Worm (Caenorhabditis elegans): ENCODE results near the gene vps-33.2.

vps-33.2 gene

ce11 chrII:6619007-6619406 is 18.0 kb downstream of the vps-33.2 start:
- TF ChIP-seq D1046.2 (GFP tag; IDR thresholded peaks at IDR 0.05) (no peak), dpl-1 (GFP tag; optimal IDR thresholded peaks at IDR 0.05) (no peak), aha-1 (tag) (peak; percentile 23), madf-5 (GFP tag; IDR thresholded peaks at IDR 0.05) (no peak), F26F4.8 (GFP tag; conservative IDR thresholded peaks at IDR 0.05) (no peak), cey-2 (tag; optimal IDR thresholded peaks at IDR 0.05; ENCODE audit: borderline replicate concordance, insufficient read depth) (peak; percentile 19), ama-1 (optimal IDR thresholded peaks at IDR 0.05) (no peak), dve-1 (tag; optimal IDR thresholded peaks at IDR 0.05; ENCODE audit: insufficient read depth) (no peak), T20F7.1 (GFP tag; optimal IDR thresholded peaks at IDR 0.05) (no peak), mdl-1 (tag; optimal IDR thresholded peaks at IDR 0.05) (peak in 1 of 2 experiments; percentile 18), hlh-11 (tag; optimal IDR thresholded peaks at IDR 0.05) (peak; percentile 19), snpc-1.2 (GFP tag; IDR thresholded peaks at IDR 0.05) (no peak), nhr-28 (tag; optimal IDR thresholded peaks at IDR 0.05) (peak; percentile 37), arid-1 (GFP tag; conservative IDR thresholded peaks at IDR 0.05) (no peak), unc-62 (GFP tag; optimal IDR thresholded peaks at IDR 0.05 in 1 of 2) (peak in 1 of 2 experiments; percentile 39), unc-62 (tag; optimal IDR thresholded peaks at IDR 0.05) (no peak), nhr-10 (tag; optimal IDR thresholded peaks at IDR 0.05) (no peak), tra-1 (GFP tag; IDR thresholded peaks at IDR 0.05) (0 out of 2 replicates have a peak, but pooled peaks have one; percentile 38)

ce11 chrII:6621886-6622285 is 20.9 kb downstream of the vps-33.2 start, which contains the start of gene F54H5.3:
F54H5.3 (plus strand) TSS chrII:6622186.
- TF ChIP-seq madf-5 (GFP tag; IDR thresholded peaks at IDR 0.05) (no peak), T26A8.4 (GFP tag; IDR thresholded peaks at IDR 0.05) (no peak), hmg-1.1 (GFP tag; IDR thresholded peaks at IDR 0.05) (no peak), gei-8 (GFP tag; optimal IDR thresholded peaks at IDR 0.05) (no peak), F26F4.8 (GFP tag; conservative IDR thresholded peaks at IDR 0.05) (no peak), zip-11 (GFP tag; IDR thresholded peaks at IDR 0.05) (no peak), nhr-10 (tag; optimal IDR thresholded peaks at IDR 0.05) (no peak), egl-27 (tag; optimal IDR thresholded peaks at IDR 0.05) (no peak), Y105C5A.15 (GFP tag; IDR thresholded peaks at IDR 0.05) (no peak), lin-13 (GFP tag; optimal IDR thresholded peaks at IDR 0.05) (no peak), lin-39 (tag; optimal IDR thresholded peaks at IDR 0.05) (no peak), lin-1 (GFP tag; IDR thresholded peaks at IDR 0.05) (no peak), nhr-25 (tag; optimal IDR thresholded peaks at IDR 0.05; ENCODE audit: borderline replicate concordance, insufficient read depth) (no peak), nhr-42 (GFP tag; IDR thresholded peaks at IDR 0.05) (no peak), Y48G9A.11 (GFP tag; IDR thresholded peaks at IDR 0.05) (no peak), ceh-44 (GFP tag; IDR thresholded peaks at IDR 0.05) (no peak), nhr-111 (GFP tag; optimal IDR thresholded peaks at IDR 0.05) (no peak), nhr-11 (tag; optimal IDR thresholded peaks at IDR 0.05) (no peak), F44E2.7 (GFP tag; IDR thresholded peaks at IDR 0.05) (no peak)

ce11 chrII:6625302-6625701 is 24.3 kb downstream of the vps-33.2 start, which contains the start of gene F54H5.14:
F54H5.14 (minus strand) TSS chrII:6625402.
- TF ChIP-seq daf-16 (GFP tag; optimal IDR thresholded peaks at IDR 0.05): no peak
- TF ChIP-seq daf-16 (tag; optimal IDR thresholded peaks at IDR 0.05): peak; percentile 9
- TF ChIP-seq nhr-48 (tag; optimal IDR thresholded peaks at IDR 0.05): no peak
- peak; percentile 48 for TF ChIP-seq dve-1 (tag; optimal IDR thresholded peaks at IDR 0.05; ENCODE audit: insufficient read depth)
- peak; percentile 25 for TF ChIP-seq pqm-1 (tag; optimal IDR thresholded peaks at IDR 0.05)
- no peak for TF ChIP-seq nhr-28 (tag; optimal IDR thresholded peaks at IDR 0.05)
